Worm (Caenorhabditis elegans) whole organism, L4 larva: ENCODE measurements around the gene T05H4.3.
A peak's percentile ranks its signal among the peaks of the same experiment; 100 is the strongest.

Experiments
- daf-8 ChIP-seq: fragments of 200-800 bp; sonication (Bioruptor generic); IDR thresholded peaks from 2 replicates; pipeline ENCODE4 v1.3.6; 2022; ENCODE audit warnings: missing genetic modification characterization, missing compliant biosample characterization
- gei-8 ChIP-seq: fragments of 200-800 bp; sonication (Bioruptor generic); optimal IDR thresholded peaks from 2 replicates; lab custom pipeline; 2018; ENCODE audit warnings: mild to moderate bottlenecking, missing genetic modification characterization, missing compliant biosample characterization
- hlh-11 ChIP-seq: fragments of 200-800 bp; sonication (Bioruptor generic); optimal IDR thresholded peaks from 2 replicates; lab custom pipeline; 2018; ENCODE audit warnings: mild to moderate bottlenecking, missing genetic modification characterization, missing compliant biosample characterization
- lin-15B ChIP-seq: fragments of 150-350 bp; sonication (generic microtip); optimal IDR thresholded peaks from 3 replicates; lab custom pipeline; 2014; ENCODE audit warnings: missing biosample characterization, missing genetic modification characterization
- lin-38 ChIP-seq: fragments of 200-800 bp; sonication (Bioruptor generic); IDR thresholded peaks from 2 replicates; pipeline ENCODE4 v1.3.6; 2022; ENCODE audit warnings: missing genetic modification reagents, missing genetic modification characterization, missing compliant biosample characterization
- mdl-1 ChIP-seq, 2 experiments: fragments of 150-350 bp in 1 of 2; sonication (generic microtip) in 1 of 2; optimal IDR thresholded peaks; 2 replicates each; lab custom pipeline; 2014 to 2017; ENCODE audit warnings: missing biosample characterization in 2 of 2, missing genetic modification characterization in 2 of 2
- mdt-29 ChIP-seq: fragments of 200-800 bp; sonication (Bioruptor generic); IDR thresholded peaks from 2 replicates; pipeline ENCODE4 v1.3.6; 2022; ENCODE audit warnings: missing genetic modification reagents, missing genetic modification characterization, missing compliant biosample characterization
- nhr-28 ChIP-seq: fragments of 150-350 bp; optimal IDR thresholded peaks from 2 replicates; lab custom pipeline; 2014; ENCODE audit warnings: missing biosample characterization, missing genetic modification characterization
- nhr-6 ChIP-seq: fragments of 150-350 bp; optimal IDR thresholded peaks from 2 replicates; lab custom pipeline; 2014; ENCODE audit warnings: missing biosample characterization, missing genetic modification characterization
- nhr-77 ChIP-seq: fragments of 150-350 bp; optimal IDR thresholded peaks from 2 replicates; lab custom pipeline; 2014; ENCODE audit warnings: missing biosample characterization, missing genetic modification characterization
- pha-4 ChIP-seq, 2 experiments: fragments of 150-350 bp in 1 of 2; fragments of 200-800 bp in 1 of 2; sonication (Bioruptor generic) in 1 of 2; IDR thresholded peaks in 1 of 2; optimal IDR thresholded peaks in 1 of 2; 2 replicates each; pipeline versions ENCODE4 v1.3.6 to Lab custom; 2014 to 2022; ENCODE audit warnings: missing genetic modification characterization in 2 of 2, missing genetic modification reagents in 2 of 2, missing biosample characterization in 1 of 2, missing compliant biosample characterization in 1 of 2

DNA sequence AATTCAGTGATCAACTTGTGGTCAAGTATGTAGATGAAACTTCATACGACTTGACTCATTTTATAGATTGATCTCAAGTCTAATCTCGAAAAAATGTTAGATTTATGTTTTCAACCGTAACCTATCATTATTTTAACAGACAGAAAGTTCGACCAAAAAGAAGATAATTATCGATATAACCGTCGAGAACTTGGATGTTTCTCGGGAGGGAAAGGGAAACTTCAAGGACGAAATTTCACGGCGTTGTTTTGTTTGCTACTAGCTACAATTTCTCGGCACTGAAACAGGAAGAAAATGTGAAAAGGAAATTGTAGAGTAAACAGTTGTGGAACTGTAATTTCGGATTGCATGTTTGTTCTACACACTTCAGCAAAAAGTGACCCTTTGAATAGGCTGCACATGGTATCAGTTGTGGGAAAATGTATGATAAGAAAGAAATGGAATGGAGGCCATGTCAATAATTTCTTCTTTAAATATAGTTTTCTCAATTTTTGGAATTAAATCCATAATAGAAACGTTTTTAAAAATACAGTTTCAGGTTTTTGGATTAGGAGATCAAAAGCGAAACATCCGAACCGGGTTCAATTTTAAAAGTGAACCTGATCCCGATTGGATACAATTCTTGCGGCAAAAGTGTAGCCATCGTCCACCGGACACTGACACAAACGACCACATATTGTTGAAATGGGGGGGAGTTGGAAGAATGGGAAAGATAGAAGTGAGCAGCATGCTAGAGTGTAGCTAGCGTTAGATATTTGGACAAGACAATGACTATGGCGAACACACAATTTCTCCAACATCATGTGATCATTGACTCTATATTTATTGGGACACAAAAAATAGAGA, 11.4 kb upstream of the T05H4.3 start:
- TF ChIP-seq daf-8 (no peak), hlh-11 (tag; lab: Kevin White, UChicago) (peak; percentile 23), nhr-28 (tag; lab: Kevin White, UChicago) (peak; percentile 89), lin-38 (GFP tag; lab: Robert Waterston, UW) (0 out of 2 replicates have a peak, but pooled peaks have one; percentile 13), lin-15B (tag; lab: Kevin White, UChicago) (no peak), mdt-29 (GFP tag; lab: Robert Waterston, UW) (no peak), gei-8 (GFP tag; lab: Kevin White, UChicago) (no peak), nhr-6 (tag; lab: Kevin White, UChicago) (no peak), pha-4 (GFP tag; IDR thresholded peaks at IDR 0.05; lab: Robert Waterston, UW) (no peak), pha-4 (tag; optimal IDR thresholded peaks at IDR 0.05; lab: Kevin White, UChicago) (no peak), mdl-1 (tag; optimal IDR thresholded peaks at IDR 0.05; lab: Kevin White, UChicago) (peak in 1 of 2 experiments; percentile 7), nhr-77 (tag; lab: Kevin White, UChicago) (no peak)
